Fruit fly (Drosophila melanogaster) whole organism, embryonic: Measurements from ENCODE around the gene ari-1.
A peak's percentile ranks its signal among the peaks of the same experiment; 100 is the strongest.

Experiments
- ATbp ChIP-seq: fragments of 200-800 bp; sonication (Bioruptor generic); optimal IDR thresholded peaks from 2 replicates; lab custom pipeline; 2017; ENCODE audit warnings: missing biosample characterization, mild to moderate bottlenecking, missing genetic modification characterization, missing genetic modification reagents
- Awh ChIP-seq: fragments of 200-800 bp; sonication (Bioruptor generic); IDR thresholded peaks from 2 replicates; pipeline ENCODE4, ENCODE4 v1.3.6; 2022; ENCODE audit warnings: missing biosample characterization, missing genetic modification characterization
- CG10543 ChIP-seq: fragments of 200-800 bp; sonication (Bioruptor generic); optimal IDR thresholded peaks from 3 replicates; lab custom pipeline; 2017; ENCODE audit warnings: missing biosample characterization, mild to moderate bottlenecking, missing genetic modification characterization, moderate library complexity
- CG10565 ChIP-seq: fragments of 200-800 bp; sonication (Bioruptor generic); optimal IDR thresholded peaks from 3 replicates; lab custom pipeline; 2016; ENCODE audit warnings: missing biosample characterization, mild to moderate bottlenecking, missing genetic modification characterization
- CG11695 ChIP-seq: fragments of 200-800 bp; sonication (Bioruptor generic); IDR thresholded peaks from 3 replicates; pipeline ENCODE4 v1.3.6; 2022; ENCODE audit warnings: missing biosample characterization, missing genetic modification characterization
- CG12219 ChIP-seq: fragments of 200-800 bp; sonication (Bioruptor generic); optimal IDR thresholded peaks from 3 replicates; lab custom pipeline; 2018; ENCODE audit warnings: missing biosample characterization, mild to moderate bottlenecking, missing genetic modification characterization
- CG12769 ChIP-seq: fragments of 200-800 bp; sonication (Bioruptor generic); optimal IDR thresholded peaks from 2 replicates; lab custom pipeline; 2019; ENCODE audit warnings: missing biosample characterization, mild to moderate bottlenecking, missing genetic modification characterization, moderate library complexity
- CG15269 ChIP-seq: fragments of 200-800 bp; sonication (Bioruptor generic); optimal IDR thresholded peaks from 2 replicates; lab custom pipeline; 2018; ENCODE audit warnings: missing biosample characterization, mild to moderate bottlenecking, missing genetic modification characterization, moderate library complexity
- CG16815 ChIP-seq: fragments of 200-800 bp; sonication (Bioruptor generic); optimal IDR thresholded peaks from 3 replicates; lab custom pipeline; 2017; ENCODE audit warnings: missing biosample characterization, mild to moderate bottlenecking, missing genetic modification characterization
- CG17361 ChIP-seq: fragments of 200-800 bp; sonication (Bioruptor generic); IDR thresholded peaks from 3 replicates; pipeline ENCODE4 v1.3.6; 2022; ENCODE audit warnings: missing biosample characterization, missing genetic modification characterization
- CG30431 ChIP-seq: fragments of 200-800 bp; sonication (Bioruptor generic); optimal IDR thresholded peaks from 2 replicates; lab custom pipeline; 2017; ENCODE audit warnings: missing biosample characterization, missing genetic modification characterization
- CG31365 ChIP-seq: fragments of 200-800 bp; sonication (Bioruptor generic); optimal IDR thresholded peaks from 2 replicates; lab custom pipeline; 2018; ENCODE audit warnings: missing biosample characterization, mild to moderate bottlenecking, missing genetic modification characterization
- CG32772 ChIP-seq: fragments of 200-800 bp; sonication (Bioruptor generic); IDR thresholded peaks from 2 replicates; pipeline ENCODE4 v1.3.6; 2022; ENCODE audit warnings: missing biosample characterization, missing genetic modification characterization
- CG4424 ChIP-seq: fragments of 200-800 bp; sonication (Bioruptor generic); optimal IDR thresholded peaks from 3 replicates; lab custom pipeline; 2016; ENCODE audit warnings: missing biosample characterization, missing genetic modification characterization
- CG5245 ChIP-seq: fragments of 200-800 bp; sonication (Bioruptor generic); optimal IDR thresholded peaks from 3 replicates; lab custom pipeline; 2016; ENCODE audit warnings: missing biosample characterization, missing genetic modification characterization
- CG6683 ChIP-seq: fragments of 200-800 bp; sonication (Bioruptor generic); optimal IDR thresholded peaks from 2 replicates; lab custom pipeline; 2017; ENCODE audit warnings: missing biosample characterization, mild to moderate bottlenecking, missing genetic modification characterization, missing genetic modification reagents
- CG6689 ChIP-seq: fragments of 200-800 bp; sonication (Bioruptor generic); IDR thresholded peaks from 2 replicates; pipeline ENCODE4 v1.3.6; 2022; ENCODE audit warnings: missing biosample characterization, missing genetic modification characterization
- CG8359 ChIP-seq: fragments of 200-800 bp; sonication (Bioruptor generic); optimal IDR thresholded peaks from 2 replicates; lab custom pipeline; 2017; ENCODE audit warnings: missing biosample characterization, mild to moderate bottlenecking, missing genetic modification characterization, borderline replicate concordance
- CG9797 ChIP-seq: fragments of 200-800 bp; sonication (Bioruptor generic); optimal IDR thresholded peaks from 3 replicates; lab custom pipeline; 2018; ENCODE audit warnings: missing biosample characterization, mild to moderate bottlenecking, missing genetic modification characterization
- Chrac-16 ChIP-seq: fragments of 200-800 bp; sonication (Bioruptor generic); optimal IDR thresholded peaks from 3 replicates; lab custom pipeline; 2016; ENCODE audit warnings: missing biosample characterization, missing genetic modification characterization
- Dad ChIP-seq: fragments of 200-800 bp; sonication (Bioruptor generic); optimal IDR thresholded peaks from 3 replicates; lab custom pipeline; 2016; ENCODE audit warnings: missing biosample characterization, missing genetic modification characterization
- Dip3 ChIP-seq: fragments of 200-800 bp; sonication (Bioruptor generic); optimal IDR thresholded peaks from 3 replicates; lab custom pipeline; 2016; ENCODE audit warnings: missing biosample characterization, missing genetic modification characterization
- E2f1 ChIP-seq: fragments of 200-800 bp; sonication (Bioruptor generic); IDR thresholded peaks from 2 replicates; pipeline ENCODE4 v1.3.6; 2022; ENCODE audit warnings: missing biosample characterization, missing genetic modification characterization
- GATAe ChIP-seq: fragments of 200-800 bp; sonication (Bioruptor generic); conservative IDR thresholded peaks from 2 replicates; pipeline ENCODE4 v1.3.6; 2022; ENCODE audit warnings: missing biosample characterization, missing genetic modification characterization
- HLH4C ChIP-seq: fragments of 200-800 bp; sonication (Bioruptor generic); IDR thresholded peaks from 3 replicates; pipeline ENCODE4 v1.3.6; 2022; ENCODE audit warnings: missing biosample characterization, missing genetic modification characterization; ENCODE audit not compliant: partially characterized antibody
- Hsf ChIP-seq: fragments of 200-800 bp; sonication (Bioruptor generic); optimal IDR thresholded peaks from 3 replicates; lab custom pipeline; 2016; ENCODE audit warnings: missing biosample characterization, missing genetic modification characterization
- Kr ChIP-seq: fragments of 200-800 bp; sonication (Bioruptor generic); optimal IDR thresholded peaks from 2 replicates; lab custom pipeline; 2017; ENCODE audit warnings: missing biosample characterization, mild to moderate bottlenecking, missing genetic modification characterization
- Lim3 ChIP-seq: fragments of 200-800 bp; sonication (Bioruptor generic); IDR thresholded peaks from 2 replicates; pipeline ENCODE4 v1.3.6; 2022; ENCODE audit warnings: missing biosample characterization, missing genetic modification characterization
- Med ChIP-seq: fragments of 200-800 bp; sonication (Bioruptor generic); peaks from one replicate; lab custom pipeline; 2016; ENCODE audit warnings: missing biosample characterization, missing genetic modification characterization, mild to moderate bottlenecking, inconsistent platforms, moderate library complexity
- Nf-YA ChIP-seq: fragments of 200-800 bp; sonication (Bioruptor generic); IDR thresholded peaks from 2 replicates; pipeline ENCODE4 v1.3.6; 2022; ENCODE audit warnings: missing biosample characterization, missing genetic modification characterization
- Oli ChIP-seq: fragments of 200-800 bp; sonication (Bioruptor generic); optimal IDR thresholded peaks from 2 replicates; lab custom pipeline; 2018; ENCODE audit warnings: missing biosample characterization, mild to moderate bottlenecking, missing genetic modification characterization, moderate library complexity
- Pdp1 ChIP-seq, 2 experiments: fragments of 200-800 bp; sonication (Bioruptor generic); optimal IDR thresholded peaks; 3 replicates each; lab custom pipeline; 2016; ENCODE audit warnings: missing biosample characterization in 2 of 2, missing genetic modification characterization in 2 of 2, mild to moderate bottlenecking in 1 of 2, moderate library complexity in 1 of 2
- Sry-β ChIP-seq: fragments of 200-800 bp; sonication (Bioruptor generic); optimal IDR thresholded peaks from 2 replicates; lab custom pipeline; 2018; ENCODE audit warnings: missing biosample characterization, mild to moderate bottlenecking, missing genetic modification characterization, moderate library complexity
- Xbp1 ChIP-seq: fragments of 200-800 bp; sonication (Bioruptor generic); optimal IDR thresholded peaks from 3 replicates; lab custom pipeline; 2016; ENCODE audit warnings: missing biosample characterization, mild to moderate bottlenecking, missing genetic modification characterization
- ara ChIP-seq: fragments of 200-800 bp; sonication (Bioruptor generic); IDR thresholded peaks from 2 replicates; pipeline ENCODE4 v1.3.6; 2022; ENCODE audit warnings: missing biosample characterization, missing genetic modification characterization
- bsh ChIP-seq, 2 experiments: fragments of 200-800 bp; sonication (Bioruptor generic); optimal IDR thresholded peaks; 2 replicates each; lab custom pipeline; 2017 to 2018; ENCODE audit warnings: mild to moderate bottlenecking in 2 of 2, missing biosample characterization in 2 of 2, missing genetic modification characterization in 2 of 2, moderate library complexity in 1 of 2
- ewg ChIP-seq: fragments of 200-800 bp; sonication (Bioruptor generic); optimal IDR thresholded peaks from 3 replicates; lab custom pipeline; 2017; ENCODE audit warnings: mild to moderate bottlenecking, missing biosample characterization, missing genetic modification reagents, missing genetic modification characterization
- gro ChIP-seq: fragments of 200-800 bp; sonication (Bioruptor generic); optimal IDR thresholded peaks from 2 replicates; lab custom pipeline; 2016; ENCODE audit warnings: missing biosample characterization, missing genetic modification characterization
- h ChIP-seq: fragments of >200 bp; optimal IDR thresholded peaks from 2 replicates; lab custom pipeline; 2017
- hkb ChIP-seq, 2 experiments: fragments of 200-800 bp in 1 of 2; fragments of >200 bp in 1 of 2; sonication (Bioruptor generic) in 1 of 2; IDR thresholded peaks in 1 of 2; optimal IDR thresholded peaks in 1 of 2; 2 replicates each; pipeline versions ENCODE4 v1.3.6 to Lab custom; 2017 to 2022; ENCODE audit warnings: missing biosample characterization in 1 of 2, missing genetic modification characterization in 1 of 2
- ind ChIP-seq: fragments of 200-800 bp; sonication (Bioruptor generic); optimal IDR thresholded peaks from 3 replicates; lab custom pipeline; 2016; ENCODE audit warnings: missing biosample characterization, missing genetic modification characterization
- lola ChIP-seq, 3 experiments: fragments of >200 bp in 2 of 3; fragments of 200-800 bp in 1 of 3; sonication (Bioruptor generic) in 1 of 3; optimal IDR thresholded peaks; 2 replicates each; lab custom pipeline; 2017 to 2019; ENCODE audit warnings: missing biosample characterization in 3 of 3, missing genetic modification characterization in 3 of 3, mild to moderate bottlenecking in 1 of 3, moderate library complexity in 1 of 3
- pros ChIP-seq: fragments of 200-800 bp; sonication (Bioruptor generic); optimal IDR thresholded peaks from 3 replicates; lab custom pipeline; 2019; ENCODE audit warnings: missing biosample characterization, mild to moderate bottlenecking, missing genetic modification characterization, moderate library complexity
- sima ChIP-seq: fragments of 200-800 bp; sonication (Bioruptor generic); optimal IDR thresholded peaks from 2 replicates; lab custom pipeline; 2016; ENCODE audit warnings: missing biosample characterization, missing genetic modification characterization
- so ChIP-seq: fragments of 200-800 bp; sonication (Bioruptor generic); IDR thresholded peaks from 3 replicates; pipeline ENCODE4 v1.3.6; 2022; ENCODE audit warnings: missing biosample characterization, missing genetic modification characterization
- sug ChIP-seq: fragments of 200-800 bp; optimal IDR thresholded peaks from 2 replicates; lab custom pipeline; 2019; ENCODE audit warnings: missing biosample characterization, mild to moderate bottlenecking, missing genetic modification characterization, moderate library complexity
- toy ChIP-seq: fragments of 200-800 bp; sonication (Bioruptor generic); IDR thresholded peaks from 2 replicates; pipeline ENCODE4 v1.3.6; 2022; ENCODE audit warnings: missing biosample characterization, missing genetic modification characterization
- trem ChIP-seq: fragments of 200-800 bp; optimal IDR thresholded peaks from 3 replicates; lab custom pipeline; 2019; ENCODE audit warnings: missing biosample characterization, mild to moderate bottlenecking, missing genetic modification characterization, moderate library complexity
- zen2 ChIP-seq: fragments of 200-800 bp; sonication (Bioruptor generic); IDR thresholded peaks from 3 replicates; pipeline ENCODE4 v1.3.6; 2022; ENCODE audit warnings: missing biosample characterization, missing genetic modification characterization; ENCODE audit not compliant: partially characterized antibody

Gene ari-1

dm6 chrX:18083528-18084365, 53.8 kb downstream of the ari-1 start (continued):
- TF ChIP-seq CG8359, result no peak
- TF ChIP-seq h (lab: Kevin White, UChicago), result no peak
- TF ChIP-seq hkb (optimal IDR thresholded peaks at IDR 0.05; lab: Kevin White, UChicago), result no peak
- TF ChIP-seq hkb (GFP tag; IDR thresholded peaks at IDR 0.05; lab: Robert Waterston, UW), result no peak
- TF ChIP-seq ATbp, result no peak
- no peak for TF ChIP-seq CG16815
- no peak for TF ChIP-seq Dip3 (GFP tag; lab: Kevin White, UChicago)
- TF ChIP-seq CG4424 (GFP tag; lab: Kevin White, UChicago), result no peak
- TF ChIP-seq Hsf, result no peak
- peak; percentile 16 for TF ChIP-seq sug (tag; lab: Kevin White, UChicago)
- no peak for TF ChIP-seq lola (GFP tag; optimal IDR thresholded peaks at IDR 0.05; lab: Kevin White, UChicago)
- TF ChIP-seq Chrac-16 (GFP tag; lab: Kevin White, UChicago), result no peak
- TF ChIP-seq E2f1 (GFP tag; lab: Robert Waterston, UW), result no peak
- TF ChIP-seq ara (GFP tag; lab: Robert Waterston, UW), result peak; percentile 35; the same call in 1 of the 2 replicates
- TF ChIP-seq Kr (GFP tag; lab: Kevin White, UChicago), result no peak
- no peak for TF ChIP-seq CG32772 (GFP tag; lab: Robert Waterston, UW)
- TF ChIP-seq CG10543 (GFP tag; lab: Kevin White, UChicago), result no peak
- no peak for TF ChIP-seq CG30431 (GFP tag; lab: Kevin White, UChicago)
- TF ChIP-seq gro (GFP tag; lab: Kevin White, UChicago), result no peak
- TF ChIP-seq CG6683 (GFP tag; lab: Kevin White, UChicago), result no peak
- TF ChIP-seq Awh (GFP tag; lab: Robert Waterston, UW), result no peak
- TF ChIP-seq CG17361, result no peak
- TF ChIP-seq Xbp1 (GFP tag; lab: Kevin White, UChicago), result no peak
- no peak for TF ChIP-seq sima (GFP tag; lab: Kevin White, UChicago)
- no peak for TF ChIP-seq ind (GFP tag; lab: Kevin White, UChicago)
- no peak for TF ChIP-seq CG5245
- no peak for TF ChIP-seq Dad (GFP tag; lab: Kevin White, UChicago)
- no peak for TF ChIP-seq ewg
- TF ChIP-seq GATAe (GFP tag; lab: Robert Waterston, UW), result no peak
- no peak for TF ChIP-seq Sry-β (GFP tag; lab: Kevin White, UChicago)
- no peak for TF ChIP-seq Oli
- no peak for TF ChIP-seq CG9797
- peak; percentile 4 for TF ChIP-seq CG12219 (GFP tag; lab: Kevin White, UChicago)
- TF ChIP-seq Med (GFP tag; lab: Kevin White, UChicago), result peak; percentile 54
- TF ChIP-seq HLH4C (GFP tag; lab: Robert Waterston, UW), result no peak
- no peak for TF ChIP-seq CG10565 (GFP tag; lab: Kevin White, UChicago)
- TF ChIP-seq CG15269 (tag; lab: Kevin White, UChicago), result peak; percentile 44
- no peak for TF ChIP-seq trem (tag; lab: Kevin White, UChicago)
- no peak for TF ChIP-seq CG31365 (tag; lab: Kevin White, UChicago)
- no peak for TF ChIP-seq CG6689 (GFP tag; lab: Robert Waterston, UW)
- no peak for TF ChIP-seq toy (GFP tag; lab: Robert Waterston, UW)
- no peak for TF ChIP-seq so
- peak in 1 of 2 experiments; percentile 21 for TF ChIP-seq Pdp1 (GFP tag; optimal IDR thresholded peaks at IDR 0.05; lab: Kevin White, UChicago)
- TF ChIP-seq CG11695 (GFP tag; lab: Robert Waterston, UW), result no peak
- TF ChIP-seq Nf-YA (GFP tag; lab: Robert Waterston, UW), result no peak
- no peak for TF ChIP-seq Lim3 (GFP tag; lab: Robert Waterston, UW)
- TF ChIP-seq pros (GFP tag; lab: Kevin White, UChicago), result no peak
- TF ChIP-seq zen2 (GFP tag; lab: Robert Waterston, UW), result no peak
- peak in 1 of 2 experiments; percentile 3 for TF ChIP-seq bsh (GFP tag; optimal IDR thresholded peaks at IDR 0.05; lab: Kevin White, UChicago)
- TF ChIP-seq CG12769, result peak; percentile 25
